Worm (Caenorhabditis elegans) whole organism, L1 larva: ENCODE results near the gene bli-5.

Source experiments
- C04F5.9 ChIP-seq: sonication (generic microtip); optimal IDR thresholded peaks from 2 replicates; lab custom pipeline; 2016; ENCODE audit warnings: missing genetic modification characterization, missing compliant biosample characterization
- C16A3.4 ChIP-seq: fragments of 150-350 bp; optimal IDR thresholded peaks from 2 replicates; lab custom pipeline; 2014; ENCODE audit warnings: missing biosample characterization, missing genetic modification characterization
- C34B4.2 ChIP-seq: sonication (generic microtip); optimal IDR thresholded peaks from 2 replicates; lab custom pipeline; 2017; ENCODE audit warnings: mild to moderate bottlenecking, missing genetic modification characterization, missing compliant biosample characterization
- F16B12.6 ChIP-seq: fragments of 150-350 bp; optimal IDR thresholded peaks from 2 replicates; lab custom pipeline; 2014; ENCODE audit warnings: missing biosample characterization, missing genetic modification characterization
- Y116A8C.19 ChIP-seq: sonication (generic microtip); optimal IDR thresholded peaks from 2 replicates; lab custom pipeline; 2016; ENCODE audit warnings: missing compliant biosample characterization, missing genetic modification characterization, borderline replicate concordance
- aha-1 ChIP-seq: fragments of 150-350 bp; optimal IDR thresholded peaks from 2 replicates; lab custom pipeline; 2014; ENCODE audit warnings: missing biosample characterization, missing genetic modification characterization
- aly-2 ChIP-seq: fragments of 150-350 bp; optimal IDR thresholded peaks from 2 replicates; lab custom pipeline; 2014; ENCODE audit warnings: missing biosample characterization, missing genetic modification characterization
- ama-1 ChIP-seq: fragments of 150-350 bp; optimal IDR thresholded peaks from 2 replicates; lab custom pipeline; 2014
- ceh-63 ChIP-seq: fragments of 200-800 bp; sonication (Bioruptor generic); optimal IDR thresholded peaks from 2 replicates; lab custom pipeline; 2018; ENCODE audit warnings: mild to moderate bottlenecking, missing genetic modification characterization, missing compliant biosample characterization
- ceh-8 ChIP-seq: fragments of 200-800 bp; sonication (Bioruptor generic); optimal IDR thresholded peaks from 2 replicates; lab custom pipeline; 2018; ENCODE audit warnings: mild to moderate bottlenecking, missing genetic modification characterization, moderate library complexity, missing compliant biosample characterization
- ceh-88 ChIP-seq: fragments of 200-800 bp; sonication (Bioruptor generic); IDR thresholded peaks from 2 replicates; pipeline ENCODE4 v1.3.6; 2022; ENCODE audit warnings: missing genetic modification characterization, missing compliant biosample characterization
- ces-1 ChIP-seq: fragments of 150-350 bp; optimal IDR thresholded peaks from 2 replicates; lab custom pipeline; 2014; ENCODE audit warnings: missing biosample characterization, missing genetic modification reagents, missing genetic modification characterization
- dsc-1 ChIP-seq: sonication (generic microtip); optimal IDR thresholded peaks from 2 replicates; lab custom pipeline; 2016; ENCODE audit warnings: mild to moderate bottlenecking, missing genetic modification characterization, missing compliant biosample characterization
- egl-13 ChIP-seq: sonication (generic microtip); optimal IDR thresholded peaks from 2 replicates; lab custom pipeline; 2016; ENCODE audit warnings: missing genotype, missing genetic modification reagents, missing genetic modification characterization, missing compliant biosample characterization
- egl-27 ChIP-seq, 2 experiments: fragments of 150-350 bp in 1 of 2; sonication (generic microtip); optimal IDR thresholded peaks; 3 replicates each; lab custom pipeline; 2017 to 2018; ENCODE audit warnings: missing biosample characterization in 2 of 2, missing genetic modification characterization in 2 of 2, missing genetic modification reagents in 2 of 2
- elt-2 ChIP-seq: sonication (generic microtip); optimal IDR thresholded peaks from 2 replicates; lab custom pipeline; 2016; ENCODE audit warnings: missing genetic modification characterization, mild to moderate bottlenecking, inconsistent platforms, missing compliant biosample characterization, missing genetic modification reagents
- elt-3 ChIP-seq, 6 experiments: fragments of 150-350 bp in 1 of 6; sonication (generic microtip); optimal IDR thresholded peaks; 2 replicates each; lab custom pipeline; 2017 to 2018; ENCODE audit warnings: missing biosample characterization in 6 of 6, missing genetic modification characterization in 6 of 6, inconsistent platforms in 1 of 6
- fkh-8 ChIP-seq: sonication (generic microtip); optimal IDR thresholded peaks from 2 replicates; lab custom pipeline; 2016; ENCODE audit warnings: mild to moderate bottlenecking, missing genetic modification characterization, missing compliant biosample characterization
- fos-1 ChIP-seq: fragments of 150-350 bp; optimal IDR thresholded peaks from 2 replicates; lab custom pipeline; 2014; ENCODE audit warnings: missing biosample characterization, missing genetic modification characterization
- hlh-17 ChIP-seq: fragments of 200-800 bp; sonication (Bioruptor generic); optimal IDR thresholded peaks from 2 replicates; lab custom pipeline; 2018; ENCODE audit warnings: missing genetic modification characterization, mild to moderate bottlenecking, missing compliant biosample characterization, moderate library complexity, borderline replicate concordance
- irx-1 ChIP-seq: sonication (generic microtip); optimal IDR thresholded peaks from 2 replicates; lab custom pipeline; 2016; ENCODE audit warnings: missing genetic modification characterization, missing compliant biosample characterization
- lin-13 ChIP-seq: fragments of 150-350 bp; optimal IDR thresholded peaks from 2 replicates; lab custom pipeline; 2014; ENCODE audit warnings: missing biosample characterization, missing genetic modification reagents, missing genetic modification characterization
- lin-14 ChIP-seq: fragments of 200-800 bp; sonication (Bioruptor generic); optimal IDR thresholded peaks from 2 replicates; lab custom pipeline; 2018; ENCODE audit warnings: mild to moderate bottlenecking, missing genetic modification characterization, moderate library complexity, missing compliant biosample characterization
- lin-15B ChIP-seq: fragments of 150-350 bp; sonication (generic microtip); optimal IDR thresholded peaks from 3 replicates; lab custom pipeline; 2014; ENCODE audit warnings: missing biosample characterization, missing genetic modification characterization
- lin-35 ChIP-seq, 2 experiments: fragments of 150-350 bp; optimal IDR thresholded peaks; 2 replicates each; lab custom pipeline; 2014; ENCODE audit warnings: missing biosample characterization in 2 of 2, missing genetic modification characterization in 2 of 2, missing genetic modification reagents in 2 of 2
- lsy-2 ChIP-seq, 2 experiments: fragments of 150-350 bp; optimal IDR thresholded peaks; 2 replicates each; lab custom pipeline; 2014; ENCODE audit warnings: missing biosample characterization in 2 of 2, missing genetic modification characterization in 2 of 2
- mab-9 ChIP-seq: fragments of 200-800 bp; sonication (Bioruptor generic); IDR thresholded peaks from 2 replicates; pipeline ENCODE4 v1.3.6; 2022; ENCODE audit warnings: missing genetic modification reagents, missing genetic modification characterization, missing compliant biosample characterization
- mef-2 ChIP-seq: fragments of 150-350 bp; optimal IDR thresholded peaks from 2 replicates; lab custom pipeline; 2014; ENCODE audit warnings: missing biosample characterization, missing genetic modification characterization
- mep-1 ChIP-seq: fragments of 150-350 bp; optimal IDR thresholded peaks from 2 replicates; lab custom pipeline; 2014; ENCODE audit warnings: missing biosample characterization, missing genetic modification characterization
- nhr-12 ChIP-seq: sonication (generic microtip); optimal IDR thresholded peaks from 2 replicates; lab custom pipeline; 2017; ENCODE audit warnings: missing biosample characterization, missing genetic modification characterization
- nhr-237 ChIP-seq: fragments of 150-350 bp; optimal IDR thresholded peaks from 2 replicates; lab custom pipeline; 2014; ENCODE audit warnings: missing biosample characterization, missing genetic modification characterization
- nhr-28 ChIP-seq: fragments of 150-350 bp; optimal IDR thresholded peaks from 2 replicates; lab custom pipeline; 2014; ENCODE audit warnings: missing biosample characterization, missing genetic modification characterization
- nhr-71 ChIP-seq: sonication (generic microtip); optimal IDR thresholded peaks from 2 replicates; lab custom pipeline; 2016; ENCODE audit warnings: mild to moderate bottlenecking, missing genetic modification characterization, moderate library complexity, missing compliant biosample characterization
- nhr-76 ChIP-seq: sonication (generic microtip); optimal IDR thresholded peaks from 2 replicates; lab custom pipeline; 2017; ENCODE audit warnings: missing biosample characterization, missing genetic modification characterization
- nhr-77 ChIP-seq: fragments of 150-350 bp; optimal IDR thresholded peaks from 2 replicates; lab custom pipeline; 2014; ENCODE audit warnings: missing biosample characterization, missing genetic modification characterization
- nhr-84 ChIP-seq: sonication (generic microtip); optimal IDR thresholded peaks from 2 replicates; lab custom pipeline; 2017; ENCODE audit warnings: missing biosample characterization, missing genetic modification characterization
- nhr-85 ChIP-seq: sonication (generic microtip); peaks from one replicate; lab custom pipeline; 2016; ENCODE audit warnings: missing genetic modification characterization, inconsistent platforms, missing compliant biosample characterization
- nhr-90 ChIP-seq: sonication (generic microtip); optimal IDR thresholded peaks from 2 replicates; lab custom pipeline; 2016; ENCODE audit warnings: mild to moderate bottlenecking, missing genetic modification characterization, missing compliant biosample characterization; ENCODE audit not compliant: poor library complexity
- pag-3 ChIP-seq: sonication (generic microtip); optimal IDR thresholded peaks from 2 replicates; lab custom pipeline; 2017; ENCODE audit warnings: missing genetic modification characterization, mild to moderate bottlenecking, missing compliant biosample characterization, antibody characterized with exemption, borderline replicate concordance; ENCODE audit not compliant: insufficient read depth
- pqm-1 ChIP-seq: sonication (generic microtip); optimal IDR thresholded peaks from 3 replicates; lab custom pipeline; 2017; ENCODE audit warnings: missing biosample characterization, missing genetic modification characterization
- rnt-1 ChIP-seq: sonication (generic microtip); optimal IDR thresholded peaks from 2 replicates; lab custom pipeline; 2016; ENCODE audit warnings: mild to moderate bottlenecking, missing genetic modification characterization, moderate library complexity, missing compliant biosample characterization
- skn-1 ChIP-seq: fragments of 150-350 bp; optimal IDR thresholded peaks from 2 replicates; lab custom pipeline; 2014; ENCODE audit warnings: missing biosample characterization, missing genetic modification characterization
- snpc-4 ChIP-seq: fragments of 150-350 bp; optimal IDR thresholded peaks from 2 replicates; lab custom pipeline; 2014; ENCODE audit warnings: missing biosample characterization, missing genetic modification characterization
- snu-23 ChIP-seq: sonication (generic microtip); optimal IDR thresholded peaks from 2 replicates; lab custom pipeline; 2016; ENCODE audit warnings: missing genetic modification characterization, missing compliant biosample characterization
- sptf-1 ChIP-seq: fragments of 150-350 bp; optimal IDR thresholded peaks from 2 replicates; lab custom pipeline; 2014; ENCODE audit warnings: missing biosample characterization, missing genetic modification characterization
- sup-37 ChIP-seq: fragments of 200-800 bp; sonication (Bioruptor generic); optimal IDR thresholded peaks from 2 replicates; lab custom pipeline; 2018; ENCODE audit warnings: mild to moderate bottlenecking, missing genetic modification characterization, missing compliant biosample characterization
- tbx-2 ChIP-seq: sonication (generic microtip); optimal IDR thresholded peaks from 2 replicates; lab custom pipeline; 2016; ENCODE audit warnings: missing genetic modification characterization, missing compliant biosample characterization
- unc-130 ChIP-seq: fragments of 150-350 bp; optimal IDR thresholded peaks from 2 replicates; lab custom pipeline; 2017; ENCODE audit warnings: missing biosample characterization, missing genetic modification characterization, inconsistent platforms
- unc-62 ChIP-seq: fragments of 150-350 bp; optimal IDR thresholded peaks from 2 replicates; lab custom pipeline; 2014; ENCODE audit warnings: missing biosample characterization, missing genetic modification reagents, missing genetic modification characterization
- unc-86 ChIP-seq: sonication (generic microtip); optimal IDR thresholded peaks from 2 replicates; lab custom pipeline; 2016; ENCODE audit warnings: missing genetic modification characterization, missing compliant biosample characterization
- vab-15 ChIP-seq: sonication (generic microtip); optimal IDR thresholded peaks from 2 replicates; lab custom pipeline; 2017; ENCODE audit warnings: missing genotype, mild to moderate bottlenecking, missing genetic modification characterization, missing compliant biosample characterization
- xbp-1 ChIP-seq: sonication (generic microtip); optimal IDR thresholded peaks from 2 replicates; lab custom pipeline; 2016; ENCODE audit warnings: missing genetic modification characterization, missing compliant biosample characterization
- zag-1 ChIP-seq: fragments of 150-350 bp; optimal IDR thresholded peaks from 2 replicates; lab custom pipeline; 2014; ENCODE audit warnings: missing biosample characterization, missing genetic modification characterization

Gene bli-5

DNA sequence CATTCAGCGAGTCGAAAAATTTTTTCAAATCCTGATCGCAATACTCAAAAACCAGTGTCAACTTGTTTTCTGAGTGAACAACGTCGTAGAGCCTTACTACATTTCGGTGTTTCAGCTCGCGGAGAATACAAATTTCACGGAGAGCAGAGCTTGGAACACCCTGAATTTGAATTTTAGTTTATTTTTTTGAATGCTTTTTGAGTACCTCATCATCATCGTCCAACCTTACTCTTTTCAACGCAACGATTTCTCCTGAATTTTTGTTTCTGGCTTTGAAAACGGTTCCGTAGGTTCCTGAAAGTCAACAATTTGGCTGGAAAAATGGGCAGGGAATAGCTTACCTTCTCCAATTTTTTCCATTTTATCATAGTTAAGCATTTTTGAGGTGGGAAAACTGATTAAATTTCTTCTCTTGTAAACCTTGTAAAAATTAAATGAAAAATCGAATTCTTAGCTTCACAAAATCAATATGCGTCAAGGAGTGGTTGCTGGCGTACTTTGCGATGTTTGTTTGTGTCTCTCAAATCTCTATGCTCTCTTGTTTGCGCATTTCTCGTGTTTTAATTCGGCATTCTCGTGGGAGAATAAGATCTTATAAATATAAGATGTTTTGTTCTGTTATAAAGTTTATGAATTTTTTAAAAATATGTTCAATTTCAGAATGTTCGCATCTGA, 36.5 kb upstream of the bli-5 start, which contains the start of gene cdk-5 (continued):
- TF ChIP-seq unc-62 (GFP tag; lab: Kevin White, UChicago) = no peak
- TF ChIP-seq pag-3 (tag; lab: Kevin White, UChicago) = no peak
- TF ChIP-seq skn-1 (tag; lab: Kevin White, UChicago) = peak; percentile 91
- no peak for TF ChIP-seq nhr-76 (tag; lab: Kevin White, UChicago)
- TF ChIP-seq unc-130 (tag; lab: Kevin White, UChicago) = peak; percentile 93
- no peak for TF ChIP-seq vab-15 (tag; lab: Kevin White, UChicago)
- TF ChIP-seq nhr-71 (tag; lab: Kevin White, UChicago) = peak; percentile 98
- peak; percentile 33 for TF ChIP-seq nhr-12 (tag; lab: Kevin White, UChicago)
- TF ChIP-seq sptf-1 (tag; lab: Kevin White, UChicago) = no peak
- peak; percentile 93 for TF ChIP-seq irx-1 (tag; lab: Kevin White, UChicago)
- peak; percentile 94 for TF ChIP-seq rnt-1 (tag; lab: Kevin White, UChicago)
- peak; percentile 93 for TF ChIP-seq ama-1 (lab: Kevin White, UChicago)
- peak in 2 of 6 experiments; percentile 86 to 87 for TF ChIP-seq elt-3 (tag; optimal IDR thresholded peaks at IDR 0.05; lab: Kevin White, UChicago)
- no peak for TF ChIP-seq Y116A8C.19
- TF ChIP-seq elt-2 (tag; lab: Kevin White, UChicago) = peak; percentile 75
- peak; percentile 55 for TF ChIP-seq nhr-237
- no peak for TF ChIP-seq ceh-63 (GFP tag; lab: Kevin White, UChicago)
- TF ChIP-seq hlh-17 (GFP tag; lab: Kevin White, UChicago) = no peak
- peak; percentile 72 for TF ChIP-seq aha-1
- peak; percentile 71 for TF ChIP-seq F16B12.6 (tag; lab: Kevin White, UChicago)
- TF ChIP-seq C34B4.2 = no peak
- TF ChIP-seq dsc-1 (tag; lab: Kevin White, UChicago) = peak; percentile 97
- peak; percentile 90 for TF ChIP-seq lin-14
- no peak for TF ChIP-seq nhr-28 (tag; lab: Kevin White, UChicago)
- TF ChIP-seq sup-37 (GFP tag; lab: Kevin White, UChicago) = peak; percentile 50
- TF ChIP-seq lin-15B (tag; lab: Kevin White, UChicago) = peak; percentile 82
- TF ChIP-seq C04F5.9 = peak; percentile 66
- no peak for TF ChIP-seq pqm-1 (tag; lab: Kevin White, UChicago)
- peak; percentile 94 for TF ChIP-seq nhr-90 (tag; lab: Kevin White, UChicago)
- peak; percentile 90 for TF ChIP-seq lin-13 (GFP tag; lab: Kevin White, UChicago)
- peak; percentile 81 for TF ChIP-seq nhr-77 (tag; lab: Kevin White, UChicago)
- peak; percentile 92 to 93 for TF ChIP-seq lin-35 (GFP tag; optimal IDR thresholded peaks at IDR 0.05; lab: Kevin White, UChicago)
- peak; percentile 81 for TF ChIP-seq mab-9 (GFP tag; lab: Robert Waterston, UW)
- peak; percentile 83 for TF ChIP-seq fkh-8
- peak; percentile 97 to 98 for TF ChIP-seq lsy-2 (tag; optimal IDR thresholded peaks at IDR 0.05; lab: Kevin White, UChicago)
- no peak for TF ChIP-seq nhr-84 (tag; lab: Kevin White, UChicago)
- peak; percentile 87 for TF ChIP-seq egl-13 (tag; lab: Kevin White, UChicago)
- peak; percentile 58 for TF ChIP-seq ceh-88
- TF ChIP-seq ces-1 (GFP tag; lab: Kevin White, UChicago) = no peak
- peak; percentile 99 for TF ChIP-seq mep-1 (tag; lab: Kevin White, UChicago)
- peak; percentile 2 for TF ChIP-seq mef-2
- TF ChIP-seq snpc-4 (tag; lab: Kevin White, UChicago) = peak; percentile 87
- no peak for TF ChIP-seq egl-27 (tag; optimal IDR thresholded peaks at IDR 0.05; lab: Kevin White, UChicago)
- peak; percentile 98 for TF ChIP-seq snu-23 (GFP tag; lab: Kevin White, UChicago)
- TF ChIP-seq aly-2 = peak; percentile 96
- peak; percentile 93 for TF ChIP-seq fos-1 (tag; lab: Kevin White, UChicago)
- peak; percentile 94 for TF ChIP-seq nhr-85 (tag; lab: Kevin White, UChicago)
- peak; percentile 95 for TF ChIP-seq C16A3.4 (tag; lab: Kevin White, UChicago)
- TF ChIP-seq unc-86 (tag; lab: Kevin White, UChicago) = peak; percentile 95
- peak; percentile 83 for TF ChIP-seq zag-1 (tag; lab: Kevin White, UChicago)
- TF ChIP-seq ceh-8 (GFP tag; lab: Kevin White, UChicago) = peak; percentile 92
- TF ChIP-seq tbx-2 (tag; lab: Kevin White, UChicago) = peak; percentile 97
- peak; percentile 93 for TF ChIP-seq xbp-1
